Fruit fly (Drosophila melanogaster): ENCODE results near the gene Cyp28a5.

- TF ChIP-seq CG15336 (GFP tag; IDR thresholded peaks at IDR 0.05) (peak; percentile 81), CG6792 (GFP tag; optimal IDR thresholded peaks at IDR 0.05) (peak; percentile 35), Eip93F (GFP tag; optimal IDR thresholded peaks at IDR 0.05) (no peak), Met (GFP tag; optimal IDR thresholded peaks at IDR 0.05) (no peak), ss (GFP tag; optimal IDR thresholded peaks at IDR 0.05) (no peak), Ets96B (tag; optimal IDR thresholded peaks at IDR 0.05) (no peak)
Observed at dm6 chr2L:13931318-13931717, 45.8 kb upstream of the Cyp28a5 start, which contains the start of gene CG42711.

Measured in whole organism, prepupa.